Fruit fly (Drosophila melanogaster): ENCODE measurements around the gene GCS2beta.

dm6 chr2L:17484174-17484573, at the start of gene GCS2beta, which contains the start of gene CG5131:
- TF ChIP-seq Pif1A (GFP tag; optimal IDR thresholded peaks at IDR 0.05) (peak; percentile 93), Snoo (tag; optimal IDR thresholded peaks at IDR 0.05) (peak; percentile 88), CG13204 (GFP tag; optimal IDR thresholded peaks at IDR 0.05) (no peak), CG12605 (GFP tag; IDR thresholded peaks at IDR 0.05) (0 out of 2 replicates have a peak, but pooled peaks have one; percentile 40), fd96Ca (GFP tag; IDR thresholded peaks at IDR 0.05) (peak; percentile 96), CG17806 (tag; optimal IDR thresholded peaks at IDR 0.05) (peak; percentile 76), rn (GFP tag; IDR thresholded peaks at IDR 0.05) (peak; percentile 91), Pif1B (GFP tag; optimal IDR thresholded peaks at IDR 0.05) (peak; percentile 77), CG10348 (GFP tag; IDR thresholded peaks at IDR 0.05) (peak; percentile 84), EcR (GFP tag; optimal IDR thresholded peaks at IDR 0.05) (no peak)

All from whole organism, pupa.